Fruit fly (Drosophila melanogaster) whole organism, embryonic: Measurements from ENCODE around the gene CG14965.
A peak's percentile ranks its signal among the peaks of the same experiment; 100 is the strongest.

Source experiments
- Abd-B ChIP-seq: fragments of 200-800 bp; sonication (Bioruptor generic); optimal IDR thresholded peaks from 2 replicates; lab custom pipeline; 2018; ENCODE audit warnings: missing biosample characterization, mild to moderate bottlenecking, missing genetic modification characterization, moderate library complexity
- Aef1 ChIP-seq: fragments of 200-800 bp; sonication (Bioruptor generic); IDR thresholded peaks from 3 replicates; pipeline ENCODE4 v1.3.6; 2022; ENCODE audit warnings: missing biosample characterization, missing genetic modification characterization
- Antp ChIP-seq: fragments of 200-800 bp; sonication (Bioruptor generic); optimal IDR thresholded peaks from 3 replicates; lab custom pipeline; 2016; ENCODE audit warnings: missing biosample characterization, missing genetic modification characterization
- Bgb ChIP-seq: fragments of 200-800 bp; sonication (Bioruptor generic); IDR thresholded peaks from 2 replicates; pipeline ENCODE4 v1.3.6; 2022; ENCODE audit warnings: missing biosample characterization, missing genetic modification characterization; ENCODE audit not compliant: partially characterized antibody
- Blimp-1 ChIP-seq: fragments of 200-800 bp; sonication (Bioruptor generic); optimal IDR thresholded peaks from 3 replicates; lab custom pipeline; 2018; ENCODE audit warnings: missing biosample characterization, missing genetic modification characterization, mild to moderate bottlenecking, moderate library complexity, missing genetic modification reagents
- CG13287 ChIP-seq: fragments of 200-800 bp; sonication (Bioruptor generic); IDR thresholded peaks from 2 replicates; pipeline ENCODE4 v1.3.6; 2022; ENCODE audit warnings: missing biosample characterization, missing genetic modification characterization; ENCODE audit not compliant: partially characterized antibody
- CG14965 ChIP-seq: fragments of 200-800 bp; sonication (Bioruptor generic); optimal IDR thresholded peaks from 2 replicates; lab custom pipeline; 2016; ENCODE audit warnings: missing biosample characterization, missing genetic modification characterization, borderline replicate concordance
- CG15269 ChIP-seq: fragments of 200-800 bp; sonication (Bioruptor generic); optimal IDR thresholded peaks from 2 replicates; lab custom pipeline; 2018; ENCODE audit warnings: missing biosample characterization, mild to moderate bottlenecking, missing genetic modification characterization, moderate library complexity
- CG18262 ChIP-seq: fragments of 200-800 bp; optimal IDR thresholded peaks from 3 replicates; lab custom pipeline; 2019; ENCODE audit warnings: missing biosample characterization, mild to moderate bottlenecking, missing genetic modification characterization, moderate library complexity
- CG30020 ChIP-seq: fragments of 200-800 bp; optimal IDR thresholded peaks from 2 replicates; lab custom pipeline; 2019; ENCODE audit warnings: missing biosample characterization, mild to moderate bottlenecking, missing genetic modification characterization, moderate library complexity
- CG3407 ChIP-seq: fragments of 200-800 bp; sonication (Bioruptor generic); optimal IDR thresholded peaks from 2 replicates; lab custom pipeline; 2018; ENCODE audit warnings: missing biosample characterization, mild to moderate bottlenecking, missing genetic modification characterization
- CG3847 ChIP-seq: fragments of 200-800 bp; sonication (Bioruptor generic); IDR thresholded peaks from 2 replicates; pipeline ENCODE4 v1.3.6; 2022; ENCODE audit warnings: missing biosample characterization, missing genetic modification characterization
- CG5180 ChIP-seq: fragments of 200-800 bp; sonication (Bioruptor generic); optimal IDR thresholded peaks from 3 replicates; lab custom pipeline; 2017; ENCODE audit warnings: missing biosample characterization, missing genetic modification characterization, mild to moderate bottlenecking, moderate library complexity, missing genetic modification reagents
- CG7556 ChIP-seq: fragments of 200-800 bp; sonication (Bioruptor generic); optimal IDR thresholded peaks from 2 replicates; lab custom pipeline; 2017; ENCODE audit warnings: missing biosample characterization, mild to moderate bottlenecking, missing genetic modification characterization
- CG7786 ChIP-seq: fragments of 200-800 bp; sonication (Bioruptor generic); optimal IDR thresholded peaks from 2 replicates; lab custom pipeline; 2016; ENCODE audit warnings: missing biosample characterization, missing genetic modification characterization
- CG8944 ChIP-seq: fragments of 200-800 bp; sonication (Bioruptor generic); optimal IDR thresholded peaks from 3 replicates; lab custom pipeline; 2016; ENCODE audit warnings: missing biosample characterization, missing genetic modification characterization
- CG9215 ChIP-seq: fragments of 200-800 bp; sonication (Bioruptor generic); IDR thresholded peaks from 2 replicates; pipeline ENCODE4 v1.3.6; 2022; ENCODE audit warnings: missing biosample characterization, missing genetic modification characterization
- CHES-1-like ChIP-seq: fragments of 200-800 bp; sonication (Bioruptor generic); optimal IDR thresholded peaks from 2 replicates; lab custom pipeline; 2016; ENCODE audit warnings: missing biosample characterization, missing genetic modification characterization
- Dek ChIP-seq: fragments of 200-800 bp; sonication (Bioruptor generic); optimal IDR thresholded peaks from 3 replicates; lab custom pipeline; 2019; ENCODE audit warnings: missing biosample characterization, mild to moderate bottlenecking, missing genetic modification characterization, moderate library complexity
- Dref ChIP-seq: fragments of 200-800 bp; sonication (Bioruptor generic); IDR thresholded peaks from 2 replicates; pipeline ENCODE4 v1.3.6; 2022; ENCODE audit warnings: missing biosample characterization, missing genetic modification characterization
- E2f1 ChIP-seq: fragments of 200-800 bp; sonication (Bioruptor generic); IDR thresholded peaks from 2 replicates; pipeline ENCODE4 v1.3.6; 2022; ENCODE audit warnings: missing biosample characterization, missing genetic modification characterization
- HmgD ChIP-seq: fragments of 200-800 bp; sonication (Bioruptor generic); optimal IDR thresholded peaks from 3 replicates; lab custom pipeline; 2016; ENCODE audit warnings: missing biosample characterization, missing genetic modification characterization
- Hmx ChIP-seq: fragments of 200-800 bp; sonication (Bioruptor generic); optimal IDR thresholded peaks from 2 replicates; lab custom pipeline; 2016; ENCODE audit warnings: missing biosample characterization, missing genetic modification characterization
- Lim3 ChIP-seq: fragments of 200-800 bp; sonication (Bioruptor generic); IDR thresholded peaks from 2 replicates; pipeline ENCODE4 v1.3.6; 2022; ENCODE audit warnings: missing biosample characterization, missing genetic modification characterization
- MTF-1 ChIP-seq: fragments of 200-800 bp; sonication (Bioruptor generic); optimal IDR thresholded peaks from 2 replicates; lab custom pipeline; 2018; ENCODE audit warnings: missing biosample characterization, mild to moderate bottlenecking, missing genetic modification characterization, borderline replicate concordance
- Pdp1 ChIP-seq, 2 experiments: fragments of 200-800 bp; sonication (Bioruptor generic); optimal IDR thresholded peaks; 3 replicates each; lab custom pipeline; 2016; ENCODE audit warnings: missing biosample characterization in 2 of 2, missing genetic modification characterization in 2 of 2, mild to moderate bottlenecking in 1 of 2, moderate library complexity in 1 of 2
- Sin3A ChIP-seq: fragments of >200 bp; optimal IDR thresholded peaks from 2 replicates; lab custom pipeline; 2018
- Six4 ChIP-seq: fragments of 200-800 bp; sonication (Bioruptor generic); optimal IDR thresholded peaks from 2 replicates; lab custom pipeline; 2016; ENCODE audit warnings: missing biosample characterization, missing genetic modification characterization
- Taf1 ChIP-seq: fragments of 200-800 bp; sonication (Bioruptor generic); IDR thresholded peaks from 2 replicates; pipeline ENCODE4 v1.3.6; 2022; ENCODE audit warnings: missing biosample characterization, missing genetic modification characterization
- Usf ChIP-seq: fragments of 200-800 bp; sonication (Bioruptor generic); optimal IDR thresholded peaks from 2 replicates; lab custom pipeline; 2017; ENCODE audit warnings: missing genotype, missing biosample characterization, missing genetic modification characterization
- ac ChIP-seq: fragments of 200-800 bp; sonication (Bioruptor generic); optimal IDR thresholded peaks from 3 replicates; lab custom pipeline; 2017; ENCODE audit warnings: missing biosample characterization, mild to moderate bottlenecking, missing genetic modification characterization
- ato ChIP-seq: fragments of 200-800 bp; sonication (Bioruptor generic); IDR thresholded peaks from 2 replicates; pipeline ENCODE4 v1.3.6; 2022; ENCODE audit warnings: missing biosample characterization, missing genetic modification characterization; ENCODE audit not compliant: partially characterized antibody
- bbx ChIP-seq: fragments of 200-800 bp; sonication (Bioruptor generic); IDR thresholded peaks from 2 replicates; pipeline ENCODE4 v1.3.6; 2022; ENCODE audit warnings: missing biosample characterization, missing genetic modification characterization; ENCODE audit not compliant: partially characterized antibody
- bigmax ChIP-seq: fragments of 200-800 bp; sonication (Bioruptor generic); optimal IDR thresholded peaks from 2 replicates; lab custom pipeline; 2018; ENCODE audit warnings: missing biosample characterization, mild to moderate bottlenecking, missing genetic modification characterization
- caup ChIP-seq: fragments of 200-800 bp; sonication (Bioruptor generic); optimal IDR thresholded peaks from 3 replicates; lab custom pipeline; 2017; ENCODE audit warnings: missing biosample characterization, mild to moderate bottlenecking, missing genetic modification characterization, moderate library complexity; ENCODE audit not compliant: severe bottlenecking
- chif ChIP-seq, 2 experiments: fragments of 200-800 bp; sonication (Bioruptor generic); optimal IDR thresholded peaks; 3 replicates each; lab custom pipeline; 2016; ENCODE audit warnings: missing biosample characterization in 2 of 2, missing genetic modification characterization in 2 of 2
- gsb ChIP-seq: fragments of 200-800 bp; sonication (Bioruptor generic); IDR thresholded peaks from 2 replicates; pipeline ENCODE4 v1.3.6; 2022; ENCODE audit warnings: missing biosample characterization, missing genetic modification characterization
- h ChIP-seq: fragments of >200 bp; optimal IDR thresholded peaks from 2 replicates; lab custom pipeline; 2017
- lilli ChIP-seq: fragments of 200-800 bp; sonication (Bioruptor generic); optimal IDR thresholded peaks from 3 replicates; lab custom pipeline; 2016; ENCODE audit warnings: missing biosample characterization, missing genetic modification characterization
- nerfin-2 ChIP-seq: fragments of 200-800 bp; sonication (Bioruptor generic); IDR thresholded peaks from 2 replicates; pipeline ENCODE4 v1.3.6; 2022; ENCODE audit warnings: missing biosample characterization, missing genetic modification characterization; ENCODE audit not compliant: partially characterized antibody
- nom ChIP-seq: fragments of 200-800 bp; sonication (Bioruptor generic); optimal IDR thresholded peaks from 2 replicates; lab custom pipeline; 2017; ENCODE audit warnings: missing biosample characterization, missing genetic modification characterization, mild to moderate bottlenecking, moderate library complexity, missing genetic modification reagents
- pan ChIP-seq, 4 experiments: fragments of >200 bp in 3 of 4; fragments of 200-800 bp in 1 of 4; sonication (Bioruptor generic) in 1 of 4; optimal IDR thresholded peaks in 3 of 4; IDR thresholded peaks in 1 of 4; 2 replicates each; pipeline versions ENCODE4 v1.3.6 to Lab custom; 2017 to 2022; ENCODE audit warnings: missing biosample characterization in 2 of 4, missing genetic modification characterization in 2 of 4, mixed read lengths in 1 of 4
- prd ChIP-seq, 3 experiments: fragments of >200 bp in 2 of 3; fragments of 200-800 bp in 1 of 3; sonication (Bioruptor generic) in 1 of 3; optimal IDR thresholded peaks in 2 of 3; IDR thresholded peaks in 1 of 3; 2 replicates in 2 of 3; 3 replicates in 1 of 3; pipeline versions ENCODE4 v1.3.6 to Lab custom; 2017 to 2022; ENCODE audit warnings: missing biosample characterization in 1 of 3, missing genetic modification characterization in 1 of 3
- repo ChIP-seq: fragments of 200-800 bp; sonication (Bioruptor generic); optimal IDR thresholded peaks from 2 replicates; lab custom pipeline; 2016; ENCODE audit warnings: missing biosample characterization, missing genetic modification characterization
- slou ChIP-seq: fragments of 200-800 bp; sonication (Bioruptor generic); optimal IDR thresholded peaks from 3 replicates; lab custom pipeline; 2016; ENCODE audit warnings: missing biosample characterization, missing genetic modification characterization
- sna ChIP-seq: fragments of 200-800 bp; sonication (Bioruptor generic); IDR thresholded peaks from 2 replicates; pipeline ENCODE4 v1.3.6; 2022; ENCODE audit warnings: missing biosample characterization, missing genetic modification characterization; ENCODE audit not compliant: partially characterized antibody
- sug ChIP-seq: fragments of 200-800 bp; optimal IDR thresholded peaks from 2 replicates; lab custom pipeline; 2019; ENCODE audit warnings: missing biosample characterization, mild to moderate bottlenecking, missing genetic modification characterization, moderate library complexity
- vvl ChIP-seq: fragments of 200-800 bp; sonication (Bioruptor generic); IDR thresholded peaks from 2 replicates; pipeline ENCODE4 v1.3.6; 2022; ENCODE audit warnings: missing biosample characterization, missing genetic modification characterization
- zfh2 ChIP-seq: fragments of 200-800 bp; sonication (Bioruptor generic); optimal IDR thresholded peaks from 2 replicates; lab custom pipeline; 2016; ENCODE audit warnings: missing biosample characterization, missing genetic modification characterization

The CG14965 gene

DNA sequence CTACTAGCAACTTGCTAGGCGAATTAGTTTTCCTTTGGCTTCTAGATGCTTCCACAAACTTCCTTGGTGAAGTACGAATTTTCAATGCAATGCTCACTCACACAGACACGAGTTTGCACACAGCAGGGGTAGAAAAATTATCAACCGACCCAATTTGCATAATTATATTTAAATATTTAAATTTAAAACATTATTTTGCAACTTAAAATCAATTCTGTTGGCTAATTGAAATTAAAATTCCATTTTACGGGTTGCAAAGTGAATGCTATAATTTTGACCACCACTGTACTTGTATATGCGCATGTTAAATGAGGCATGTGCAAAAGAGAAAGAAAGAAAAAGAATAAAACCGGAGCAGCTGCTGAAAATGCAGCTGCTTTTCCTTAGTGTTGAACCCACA is 1.8 kb upstream of the CG14965 start:
- TF ChIP-seq h (lab: Kevin White, UChicago) (no peak), slou (GFP tag; lab: Kevin White, UChicago) (no peak), vvl (peak; percentile 98), Dref (GFP tag; lab: Robert Waterston, UW) (no peak), ato (GFP tag; lab: Robert Waterston, UW) (no peak), CG3407 (GFP tag; lab: Kevin White, UChicago) (peak; percentile 80), lilli (peak; percentile 81), CG18262 (tag; lab: Kevin White, UChicago) (peak; percentile 95), Hmx (GFP tag; lab: Kevin White, UChicago) (no peak), Lim3 (peak; percentile 55), pan (optimal IDR thresholded peaks at IDR 0.05; lab: Kevin White, UChicago) (no peak), pan (GFP tag; optimal IDR thresholded peaks at IDR 0.05 in 1 of 2, IDR thresholded peaks at IDR 0.05 in 1 of 2) (peak in 1 of 2 experiments; percentile 97), gsb (GFP tag; lab: Robert Waterston, UW) (peak; percentile 93), CG30020 (tag; lab: Kevin White, UChicago) (peak; percentile 48), nerfin-2 (GFP tag; lab: Robert Waterston, UW) (no peak), Dek (tag; lab: Kevin White, UChicago) (peak; percentile 93), CG3847 (GFP tag; lab: Robert Waterston, UW) (peak; percentile 88), CG8944 (peak; percentile 31), sna (GFP tag; lab: Robert Waterston, UW) (no peak), chif (GFP tag; optimal IDR thresholded peaks at IDR 0.05; lab: Kevin White, UChicago) (peak; percentile 47 to 57), CG9215 (GFP tag; lab: Robert Waterston, UW) (peak; percentile 78), bbx (no peak), bigmax (GFP tag; lab: Kevin White, UChicago) (peak; percentile 53), repo (GFP tag; lab: Kevin White, UChicago) (peak; percentile 48), CG14965 (GFP tag; lab: Kevin White, UChicago) (no peak), ac (peak; percentile 89), Aef1 (GFP tag; lab: Robert Waterston, UW) (peak; percentile 93), zfh2 (peak; percentile 14), Abd-B (GFP tag; lab: Kevin White, UChicago) (peak; percentile 88), CG5180 (GFP tag; lab: Kevin White, UChicago) (peak; percentile 80), prd (optimal IDR thresholded peaks at IDR 0.05; lab: Kevin White, UChicago) (no peak), prd (GFP tag; IDR thresholded peaks at IDR 0.05; lab: Robert Waterston, UW) (peak; percentile 97), CG15269 (tag; lab: Kevin White, UChicago) (peak; percentile 96), caup (GFP tag; lab: Kevin White, UChicago) (peak; percentile 94), Antp (GFP tag; lab: Kevin White, UChicago) (peak; percentile 39), Blimp-1 (peak; percentile 90), Six4 (GFP tag; lab: Kevin White, UChicago) (peak; percentile 91), CG7786 (GFP tag; lab: Kevin White, UChicago) (no peak), MTF-1 (GFP tag; lab: Kevin White, UChicago) (peak; percentile 89), nom (peak; percentile 62), E2f1 (peak; percentile 94), CG7556 (peak; percentile 92), Sin3A (lab: Kevin White, UChicago) (no peak), Pdp1 (GFP tag; optimal IDR thresholded peaks at IDR 0.05; lab: Kevin White, UChicago) (peak; percentile 55), HmgD (GFP tag; lab: Kevin White, UChicago) (no peak), Bgb (GFP tag; lab: Robert Waterston, UW) (no peak), Taf1 (GFP tag; lab: Robert Waterston, UW) (peak; percentile 77), CG13287 (GFP tag; lab: Robert Waterston, UW) (no peak), sug (tag; lab: Kevin White, UChicago) (peak; percentile 75), CHES-1-like (GFP tag; lab: Kevin White, UChicago) (peak; percentile 11), Usf (peak; percentile 39)
